Worm (Caenorhabditis elegans) whole organism, L4 larva: Measurements from ENCODE around the gene C25F9.11.

Experiments
- D1046.2 ChIP-seq: fragments of 200-800 bp; sonication (Bioruptor generic); IDR thresholded peaks from 2 replicates; pipeline ENCODE4 v1.3.6; 2022; ENCODE audit warnings: missing genetic modification characterization, missing compliant biosample characterization
- F26F4.8 ChIP-seq: fragments of 200-800 bp; sonication (Bioruptor generic); conservative IDR thresholded peaks from 2 replicates; pipeline ENCODE4 v1.3.6; 2022; ENCODE audit warnings: missing genetic modification characterization, missing compliant biosample characterization
- F37D6.2 ChIP-seq: sonication (generic microtip); optimal IDR thresholded peaks from 2 replicates; lab custom pipeline; 2016; ENCODE audit warnings: mild to moderate bottlenecking, missing genetic modification characterization, missing compliant biosample characterization
- T20F7.1 ChIP-seq: fragments of 200-800 bp; sonication (Bioruptor generic); optimal IDR thresholded peaks from 2 replicates; lab custom pipeline; 2018; ENCODE audit warnings: mild to moderate bottlenecking, missing genetic modification characterization, missing compliant biosample characterization
- T26A8.4 ChIP-seq: fragments of 200-800 bp; sonication (Bioruptor generic); IDR thresholded peaks from 2 replicates; pipeline ENCODE4 v1.3.6; 2022; ENCODE audit warnings: missing genetic modification characterization, missing compliant biosample characterization
- Y105C5A.15 ChIP-seq: fragments of 200-800 bp; sonication (Bioruptor generic); IDR thresholded peaks from 2 replicates; pipeline ENCODE4 v1.3.6; 2022; ENCODE audit warnings: missing genetic modification characterization, missing compliant biosample characterization
- Y48G9A.11 ChIP-seq: fragments of 200-800 bp; sonication (Bioruptor generic); IDR thresholded peaks from 2 replicates; pipeline ENCODE4 v1.3.6; 2022; ENCODE audit warnings: missing genetic modification reagents, missing genetic modification characterization, missing compliant biosample characterization
- aha-1 ChIP-seq: fragments of 150-350 bp; peaks from one replicate; lab custom pipeline; 2014; ENCODE audit warnings: missing biosample characterization, missing genetic modification characterization
- ama-1 ChIP-seq: fragments of 150-350 bp; optimal IDR thresholded peaks from 2 replicates; lab custom pipeline; 2014; ENCODE audit warnings: inconsistent platforms, mixed read lengths
- ceh-44 ChIP-seq: fragments of 200-800 bp; sonication (Bioruptor generic); IDR thresholded peaks from 2 replicates; pipeline ENCODE4 v1.3.6; 2022; ENCODE audit warnings: missing genetic modification reagents, missing genetic modification characterization, missing compliant biosample characterization
- ces-1 ChIP-seq: fragments of 150-350 bp; sonication (generic microtip); optimal IDR thresholded peaks from 4 replicates; lab custom pipeline; 2014; ENCODE audit warnings: missing biosample characterization, missing genetic modification reagents, missing genetic modification characterization
- daf-12 ChIP-seq: fragments of 150-350 bp; optimal IDR thresholded peaks from 2 replicates; lab custom pipeline; 2014; ENCODE audit warnings: missing biosample characterization, missing genetic modification reagents, missing genetic modification characterization
- daf-16 ChIP-seq, 3 experiments: sonication (generic microtip); optimal IDR thresholded peaks; 2 replicates each; lab custom pipeline; 2016 to 2017; ENCODE audit warnings: missing genetic modification characterization in 3 of 3, missing genetic modification reagents in 3 of 3, mild to moderate bottlenecking in 2 of 3, missing compliant biosample characterization in 2 of 3, missing biosample characterization in 1 of 3, moderate library complexity in 1 of 3
- daf-19 ChIP-seq: fragments of 200-800 bp; sonication (Bioruptor generic); conservative IDR thresholded peaks from 2 replicates; pipeline ENCODE4 v1.3.6; 2022; ENCODE audit warnings: missing genetic modification characterization, missing compliant biosample characterization
- dmd-6 ChIP-seq: fragments of 200-800 bp; sonication (Bioruptor generic); IDR thresholded peaks from 2 replicates; pipeline ENCODE4 v1.3.6; 2022; ENCODE audit warnings: missing genetic modification reagents, missing genetic modification characterization, missing compliant biosample characterization
- dve-1 ChIP-seq: sonication (generic microtip); optimal IDR thresholded peaks from 2 replicates; lab custom pipeline; 2017; ENCODE audit warnings: antibody characterized with exemption, mild to moderate bottlenecking, missing genetic modification characterization, missing compliant biosample characterization; ENCODE audit not compliant: insufficient read depth
- hlh-11 ChIP-seq: fragments of 200-800 bp; sonication (Bioruptor generic); optimal IDR thresholded peaks from 2 replicates; lab custom pipeline; 2018; ENCODE audit warnings: mild to moderate bottlenecking, missing genetic modification characterization, missing compliant biosample characterization
- hlh-30 ChIP-seq: sonication (generic microtip); optimal IDR thresholded peaks from 2 replicates; lab custom pipeline; 2017; ENCODE audit warnings: antibody characterized with exemption, mild to moderate bottlenecking, missing genetic modification characterization, missing compliant biosample characterization; ENCODE audit not compliant: insufficient read depth
- lin-13 ChIP-seq: fragments of 150-350 bp; optimal IDR thresholded peaks from 2 replicates; lab custom pipeline; 2014; ENCODE audit warnings: missing biosample characterization, missing genetic modification reagents, missing genetic modification characterization
- lin-38 ChIP-seq: fragments of 200-800 bp; sonication (Bioruptor generic); IDR thresholded peaks from 2 replicates; pipeline ENCODE4 v1.3.6; 2022; ENCODE audit warnings: missing genetic modification reagents, missing genetic modification characterization, missing compliant biosample characterization
- lin-39 ChIP-seq: fragments of 150-350 bp; optimal IDR thresholded peaks from 2 replicates; lab custom pipeline; 2014; ENCODE audit warnings: missing biosample characterization, missing genetic modification reagents, missing genetic modification characterization
- lsy-2 ChIP-seq, 2 experiments: fragments of 150-350 bp in 1 of 2; sonication (generic microtip) in 1 of 2; optimal IDR thresholded peaks; 2 replicates each; lab custom pipeline; 2014 to 2017; ENCODE audit warnings: missing biosample characterization in 2 of 2, missing genetic modification characterization in 2 of 2
- mdl-1 ChIP-seq, 2 experiments: fragments of 150-350 bp in 1 of 2; sonication (generic microtip) in 1 of 2; optimal IDR thresholded peaks; 2 replicates each; lab custom pipeline; 2014 to 2017; ENCODE audit warnings: missing biosample characterization in 2 of 2, missing genetic modification characterization in 2 of 2
- mes-2 ChIP-seq: sonication (generic microtip); optimal IDR thresholded peaks from 2 replicates; lab custom pipeline; 2016; ENCODE audit warnings: missing genotype, mild to moderate bottlenecking, missing genetic modification characterization, missing compliant biosample characterization; ENCODE audit not compliant: poor library complexity, severe bottlenecking
- mxl-2 ChIP-seq: fragments of 200-800 bp; sonication (Bioruptor generic); conservative IDR thresholded peaks from 2 replicates; pipeline ENCODE4 v1.3.6; 2022; ENCODE audit warnings: missing genetic modification reagents, missing genetic modification characterization, missing compliant biosample characterization
- nhr-237 ChIP-seq: sonication (generic microtip); optimal IDR thresholded peaks from 2 replicates; lab custom pipeline; 2017; ENCODE audit warnings: missing biosample characterization, missing genetic modification characterization
- nhr-25 ChIP-seq: sonication (generic microtip); optimal IDR thresholded peaks from 2 replicates; lab custom pipeline; 2017; ENCODE audit warnings: missing genetic modification characterization, mild to moderate bottlenecking, missing compliant biosample characterization, antibody characterized with exemption, moderate library complexity, borderline replicate concordance; ENCODE audit not compliant: insufficient read depth
- nhr-28 ChIP-seq: fragments of 150-350 bp; optimal IDR thresholded peaks from 2 replicates; lab custom pipeline; 2014; ENCODE audit warnings: missing biosample characterization, missing genetic modification characterization
- nhr-48 ChIP-seq: sonication (generic microtip); optimal IDR thresholded peaks from 2 replicates; lab custom pipeline; 2016; ENCODE audit warnings: mild to moderate bottlenecking, missing genetic modification characterization, missing compliant biosample characterization
- nhr-77 ChIP-seq: fragments of 150-350 bp; optimal IDR thresholded peaks from 2 replicates; lab custom pipeline; 2014; ENCODE audit warnings: missing biosample characterization, missing genetic modification characterization
- php-3 ChIP-seq: fragments of 200-800 bp; sonication (Bioruptor generic); IDR thresholded peaks from 2 replicates; pipeline ENCODE4 v1.3.6; 2022; ENCODE audit warnings: missing genetic modification reagents, missing genetic modification characterization, missing compliant biosample characterization
- pqm-1 ChIP-seq: sonication (generic microtip); optimal IDR thresholded peaks from 2 replicates; lab custom pipeline; 2017; ENCODE audit warnings: missing biosample characterization, missing genetic modification characterization
- spr-3 ChIP-seq: fragments of 200-800 bp; sonication (Bioruptor generic); optimal IDR thresholded peaks from 2 replicates; lab custom pipeline; 2018; ENCODE audit warnings: mild to moderate bottlenecking, missing genetic modification characterization, missing compliant biosample characterization
- unc-62 ChIP-seq, 3 experiments: fragments of 150-350 bp in 1 of 3; sonication (generic microtip); optimal IDR thresholded peaks in 2 of 3; peaks in 1 of 3; 1 replicate in 1 of 3; 2 replicates in 2 of 3; lab custom pipeline; 2014 to 2017; ENCODE audit warnings: missing biosample characterization in 3 of 3, missing genetic modification characterization in 3 of 3, missing genetic modification reagents in 3 of 3, missing genotype in 1 of 3
- zfp-2 ChIP-seq: sonication (generic microtip); optimal IDR thresholded peaks from 2 replicates; lab custom pipeline; 2016; ENCODE audit warnings: mild to moderate bottlenecking, missing genetic modification characterization, missing compliant biosample characterization
- zfp-3 ChIP-seq: fragments of 200-800 bp; sonication (Bioruptor generic); conservative IDR thresholded peaks from 2 replicates; pipeline ENCODE4 v1.3.6; 2022; ENCODE audit warnings: missing genetic modification reagents, missing genetic modification characterization, missing compliant biosample characterization

The C25F9.11 gene

ce11 chrV:19470385-19470784, 37.5 kb upstream of the C25F9.11 start, which contains the start of gene Y43F8B.11:
Gene Y43F8B.11, plus strand, starts transcription at chrV:19470685.
- TF ChIP-seq aha-1 (tag; lab: Kevin White, UChicago) (peak; percentile 62), spr-3 (GFP tag; lab: Kevin White, UChicago) (no peak)

DNA sequence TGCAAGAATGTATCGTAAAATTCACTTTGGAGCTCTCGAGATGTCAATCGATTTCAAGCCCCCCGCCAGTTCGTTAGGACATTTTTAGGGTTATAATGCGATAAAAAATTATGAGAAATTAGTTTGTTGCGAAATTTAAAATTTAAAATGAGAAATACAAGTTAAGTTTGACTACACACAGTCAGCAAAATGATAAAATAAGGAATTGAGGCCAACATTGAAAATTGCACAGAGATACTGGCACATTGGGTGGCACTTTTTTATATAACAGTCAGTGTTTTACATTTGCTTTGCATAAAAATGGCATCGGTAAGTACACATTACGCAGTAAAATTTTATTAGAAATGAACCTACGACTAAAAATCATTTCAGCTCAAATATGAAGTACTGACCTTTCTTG, 35.2 kb upstream of the C25F9.11 start, which contains the start of gene Y43F8B.12:
Y43F8B.12 (plus strand) TSS at position 301 of the 400 bp plus-strand sequence.
- no peak for TF ChIP-seq php-3 (GFP tag; lab: Robert Waterston, UW)
- no peak for TF ChIP-seq daf-19 (GFP tag; lab: Robert Waterston, UW)
- TF ChIP-seq F37D6.2 (tag; lab: Kevin White, UChicago): no peak
- TF ChIP-seq nhr-25 (tag; lab: Kevin White, UChicago): no peak
- no peak for TF ChIP-seq nhr-237 (tag; lab: Kevin White, UChicago)
- TF ChIP-seq nhr-48: no peak
- TF ChIP-seq Y105C5A.15 (GFP tag; lab: Robert Waterston, UW): no peak
- no peak for TF ChIP-seq mes-2 (tag; lab: Kevin White, UChicago)
- TF ChIP-seq D1046.2: no peak
- no peak for TF ChIP-seq T26A8.4 (GFP tag; lab: Robert Waterston, UW)
- no peak for TF ChIP-seq lin-13 (GFP tag; lab: Kevin White, UChicago)
- no peak for TF ChIP-seq daf-12 (tag; lab: Kevin White, UChicago)
- no peak for TF ChIP-seq zfp-3 (GFP tag; lab: Robert Waterston, UW)
- no peak for TF ChIP-seq zfp-2 (tag; lab: Kevin White, UChicago)
- no peak for TF ChIP-seq ama-1 (lab: Kevin White, UChicago)
- no peak for TF ChIP-seq lin-38 (GFP tag; lab: Robert Waterston, UW)
- TF ChIP-seq ces-1 (GFP tag; lab: Kevin White, UChicago): no peak
- no peak for TF ChIP-seq F26F4.8

DNA sequence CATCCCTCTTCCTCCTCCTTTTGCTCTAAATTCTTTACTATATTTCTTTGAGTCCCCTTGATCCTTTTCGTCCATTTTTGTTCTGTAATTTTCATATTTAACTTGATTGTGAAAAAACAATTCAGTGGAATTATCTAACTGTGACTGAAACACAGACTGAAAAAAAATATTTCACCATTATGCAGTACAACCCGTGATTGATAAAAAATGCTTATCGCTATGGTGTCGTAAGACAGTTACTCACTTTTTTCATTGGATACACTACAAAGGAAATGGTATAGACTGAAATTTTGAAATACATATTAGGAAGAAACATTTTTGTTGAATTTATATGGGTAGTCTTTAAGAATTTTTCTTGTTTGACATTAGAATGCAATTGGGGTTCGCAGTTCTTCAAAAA, 34.7 kb upstream of the C25F9.11 start, which contains the start of gene Y43F8B.23:
Y43F8B.23 (minus strand) TSS at position 75 of the 400 bp plus-strand sequence.
- TF ChIP-seq mdl-1 (tag; optimal IDR thresholded peaks at IDR 0.05; lab: Kevin White, UChicago) (no peak), dmd-6 (peak; percentile 56), ceh-44 (GFP tag; lab: Robert Waterston, UW) (no peak), daf-16 (GFP tag; optimal IDR thresholded peaks at IDR 0.05; lab: Kevin White, UChicago) (no peak), daf-16 (tag; optimal IDR thresholded peaks at IDR 0.05; lab: Kevin White, UChicago) (peak; percentile 11), hlh-11 (peak; percentile 24), hlh-30 (tag; lab: Kevin White, UChicago) (peak; percentile 27), Y48G9A.11 (GFP tag; lab: Robert Waterston, UW) (no peak), lsy-2 (tag; optimal IDR thresholded peaks at IDR 0.05; lab: Kevin White, UChicago) (no peak), mxl-2 (GFP tag; lab: Robert Waterston, UW) (no peak), lin-39 (tag; lab: Kevin White, UChicago) (no peak), dve-1 (tag; lab: Kevin White, UChicago) (peak; percentile 61), T20F7.1 (GFP tag; lab: Kevin White, UChicago) (peak; percentile 11), pqm-1 (peak; percentile 92), nhr-77 (tag; lab: Kevin White, UChicago) (peak; percentile 26), unc-62 (GFP tag; optimal IDR thresholded peaks at IDR 0.05 in 1 of 2; lab: Kevin White, UChicago) (peak in 1 of 2 experiments; percentile 40), unc-62 (tag; optimal IDR thresholded peaks at IDR 0.05; lab: Kevin White, UChicago) (no peak), nhr-28 (peak; percentile 91), T26A8.4 (GFP tag; lab: Robert Waterston, UW) (no peak)
